Fruit fly (Drosophila melanogaster) whole organism, prepupa: ENCODE data around the gene CG33286.

Experiments used
- CG10669 ChIP-seq: fragments of 200-800 bp; sonication (Bioruptor generic); optimal IDR thresholded peaks from 3 replicates; lab custom pipeline; 2018; ENCODE audit warnings: missing biosample characterization, mild to moderate bottlenecking, missing genetic modification characterization, moderate library complexity
- CG11294 ChIP-seq: fragments of 200-800 bp; sonication (Bioruptor generic); IDR thresholded peaks from 2 replicates; pipeline ENCODE4 v1.3.6; 2022; ENCODE audit warnings: missing biosample characterization, missing genetic modification characterization
- CG11902 ChIP-seq: fragments of 200-800 bp; sonication (Bioruptor generic); optimal IDR thresholded peaks from 3 replicates; lab custom pipeline; 2016; ENCODE audit warnings: missing biosample characterization, missing genetic modification characterization
- CG1621 ChIP-seq: fragments of 200-800 bp; sonication (Bioruptor generic); optimal IDR thresholded peaks from 3 replicates; lab custom pipeline; 2018; ENCODE audit warnings: missing biosample characterization, mild to moderate bottlenecking, missing genetic modification characterization
- CG16779 ChIP-seq: fragments of 200-800 bp; sonication (Bioruptor generic); optimal IDR thresholded peaks from 3 replicates; lab custom pipeline; 2017; ENCODE audit warnings: missing biosample characterization, mild to moderate bottlenecking, missing genetic modification characterization
- CG3032 ChIP-seq: fragments of 200-800 bp; optimal IDR thresholded peaks from 2 replicates; lab custom pipeline; 2019; ENCODE audit warnings: missing biosample characterization, mild to moderate bottlenecking, missing genetic modification characterization, moderate library complexity
- CG31627 ChIP-seq: fragments of 200-800 bp; sonication (Bioruptor generic); optimal IDR thresholded peaks from 3 replicates; lab custom pipeline; 2016; ENCODE audit warnings: missing biosample characterization, missing genetic modification characterization
- CG32006 ChIP-seq: fragments of 200-800 bp; sonication (Bioruptor generic); optimal IDR thresholded peaks from 3 replicates; lab custom pipeline; 2017; ENCODE audit warnings: missing biosample characterization, mild to moderate bottlenecking, missing genetic modification characterization
- CG34406 ChIP-seq: fragments of 200-800 bp; sonication (Bioruptor generic); optimal IDR thresholded peaks from 3 replicates; lab custom pipeline; 2016; ENCODE audit warnings: missing biosample characterization, missing genetic modification characterization
- CG3919 ChIP-seq: fragments of 200-800 bp; sonication (Bioruptor generic); optimal IDR thresholded peaks from 3 replicates; lab custom pipeline; 2016; ENCODE audit warnings: missing biosample characterization, missing genetic modification characterization
- CG6163 ChIP-seq: fragments of 200-800 bp; sonication (Bioruptor generic); IDR thresholded peaks from 3 replicates; pipeline ENCODE4 v1.3.6; 2022; ENCODE audit warnings: missing biosample characterization, missing genetic modification characterization
- CG6792 ChIP-seq: fragments of 200-800 bp; sonication (Bioruptor generic); optimal IDR thresholded peaks from 3 replicates; lab custom pipeline; 2016; ENCODE audit warnings: missing biosample characterization, missing genetic modification characterization
- CG6854 ChIP-seq: fragments of 200-800 bp; sonication (Bioruptor generic); optimal IDR thresholded peaks from 2 replicates; lab custom pipeline; 2017; ENCODE audit warnings: missing biosample characterization, mild to moderate bottlenecking, missing genetic modification characterization
- CG8119 ChIP-seq: fragments of 200-800 bp; sonication (Bioruptor generic); IDR thresholded peaks from 3 replicates; pipeline ENCODE4 v1.3.6; 2022; ENCODE audit warnings: missing biosample characterization, missing genetic modification characterization
- CG8319 ChIP-seq: fragments of 200-800 bp; sonication (Bioruptor generic); optimal IDR thresholded peaks from 3 replicates; lab custom pipeline; 2016; ENCODE audit warnings: missing biosample characterization, missing genetic modification characterization
- CG8632 ChIP-seq: fragments of 200-800 bp; sonication (Bioruptor generic); optimal IDR thresholded peaks from 3 replicates; lab custom pipeline; 2016; ENCODE audit warnings: missing biosample characterization, missing genetic modification characterization
- CG9139 ChIP-seq: fragments of 200-800 bp; sonication (Bioruptor generic); optimal IDR thresholded peaks from 3 replicates; lab custom pipeline; 2017; ENCODE audit warnings: missing biosample characterization, mild to moderate bottlenecking, missing genetic modification characterization
- Eip75B ChIP-seq: fragments of 200-800 bp; sonication (Bioruptor generic); optimal IDR thresholded peaks from 3 replicates; lab custom pipeline; 2016; ENCODE audit warnings: missing biosample characterization, missing genetic modification characterization
- Eip78C ChIP-seq: fragments of 200-800 bp; sonication (Bioruptor generic); peaks from one replicate; lab custom pipeline; 2016; ENCODE audit warnings: missing biosample characterization, missing genetic modification characterization
- Ets96B ChIP-seq: fragments of 200-800 bp; optimal IDR thresholded peaks from 2 replicates; lab custom pipeline; 2019; ENCODE audit warnings: missing biosample characterization, mild to moderate bottlenecking, missing genetic modification characterization, moderate library complexity
- Gug ChIP-seq: fragments of 200-800 bp; sonication (Bioruptor generic); IDR thresholded peaks from 2 replicates; pipeline ENCODE4 v1.3.6; 2022; ENCODE audit warnings: missing biosample characterization, missing genetic modification characterization
- Hr38 ChIP-seq: sonication (Bioruptor generic); optimal IDR thresholded peaks from 2 replicates; lab custom pipeline; 2016; ENCODE audit warnings: missing biosample characterization, missing genetic modification characterization
- Hr4 ChIP-seq: fragments of 200-800 bp; sonication (Bioruptor generic); optimal IDR thresholded peaks from 3 replicates; lab custom pipeline; 2016; ENCODE audit warnings: missing biosample characterization, missing genetic modification characterization
- Lpt ChIP-seq: fragments of 200-800 bp; sonication (Bioruptor generic); optimal IDR thresholded peaks from 3 replicates; lab custom pipeline; 2016; ENCODE audit warnings: missing biosample characterization, missing genetic modification characterization
- Met ChIP-seq: fragments of 200-800 bp; sonication (Bioruptor generic); optimal IDR thresholded peaks from 3 replicates; lab custom pipeline; 2016; ENCODE audit warnings: missing biosample characterization, missing genetic modification characterization
- OdsH ChIP-seq: fragments of 200-800 bp; sonication (Bioruptor generic); optimal IDR thresholded peaks from 3 replicates; lab custom pipeline; 2016; ENCODE audit warnings: missing biosample characterization, missing genetic modification characterization
- Smox ChIP-seq: fragments of 200-800 bp; sonication (Bioruptor generic); optimal IDR thresholded peaks from 3 replicates; lab custom pipeline; 2016; ENCODE audit warnings: missing biosample characterization, missing genetic modification characterization
- Sox102F ChIP-seq: fragments of 200-800 bp; sonication (Bioruptor generic); optimal IDR thresholded peaks from 2 replicates; lab custom pipeline; 2016; ENCODE audit warnings: missing biosample characterization, mild to moderate bottlenecking, missing genetic modification characterization
- Sox14 ChIP-seq: fragments of 200-800 bp; sonication (Bioruptor generic); optimal IDR thresholded peaks from 3 replicates; lab custom pipeline; 2016; ENCODE audit warnings: missing biosample characterization, missing genetic modification characterization
- Sox15 ChIP-seq: fragments of 200-800 bp; sonication (Bioruptor generic); optimal IDR thresholded peaks from 3 replicates; lab custom pipeline; 2016; ENCODE audit warnings: missing biosample characterization, missing genetic modification characterization
- acj6 ChIP-seq: fragments of 200-800 bp; sonication (Bioruptor generic); optimal IDR thresholded peaks from 3 replicates; lab custom pipeline; 2016; ENCODE audit warnings: missing biosample characterization, missing genetic modification characterization
- cyc ChIP-seq: fragments of 200-800 bp; sonication (Bioruptor generic); optimal IDR thresholded peaks from 3 replicates; lab custom pipeline; 2016; ENCODE audit warnings: missing biosample characterization, missing genetic modification characterization
- dac ChIP-seq: fragments of 200-800 bp; sonication (Bioruptor generic); optimal IDR thresholded peaks from 2 replicates; lab custom pipeline; 2017; ENCODE audit warnings: missing biosample characterization, mild to moderate bottlenecking, missing genetic modification characterization
- dsx ChIP-seq: fragments of 200-800 bp; optimal IDR thresholded peaks from 3 replicates; lab custom pipeline; 2019; ENCODE audit warnings: missing biosample characterization, mild to moderate bottlenecking, missing genetic modification characterization, moderate library complexity; ENCODE audit not compliant: poor library complexity, severe bottlenecking
- eg ChIP-seq: fragments of 200-800 bp; sonication (Bioruptor generic); IDR thresholded peaks from 3 replicates; pipeline ENCODE4 v1.3.6; 2022; ENCODE audit warnings: missing biosample characterization, missing genetic modification characterization
- esn ChIP-seq: fragments of 200-800 bp; sonication (Bioruptor generic); optimal IDR thresholded peaks from 2 replicates; lab custom pipeline; 2016; ENCODE audit warnings: missing biosample characterization, mild to moderate bottlenecking, missing genetic modification characterization, moderate library complexity
- fd59A ChIP-seq: fragments of 200-800 bp; sonication (Bioruptor generic); optimal IDR thresholded peaks from 2 replicates; lab custom pipeline; 2017; ENCODE audit warnings: missing biosample characterization, mild to moderate bottlenecking, missing genetic modification characterization, missing genetic modification reagents
- fkh ChIP-seq: fragments of 200-800 bp; sonication (Bioruptor generic); optimal IDR thresholded peaks from 3 replicates; lab custom pipeline; 2017; ENCODE audit warnings: missing biosample characterization, mild to moderate bottlenecking, missing genetic modification characterization, moderate library complexity
- net ChIP-seq: fragments of 200-800 bp; sonication (Bioruptor generic); optimal IDR thresholded peaks from 3 replicates; lab custom pipeline; 2016; ENCODE audit warnings: missing biosample characterization, missing genetic modification characterization
- pdm3 ChIP-seq: fragments of 200-800 bp; sonication (Bioruptor generic); optimal IDR thresholded peaks from 3 replicates; lab custom pipeline; 2016; ENCODE audit warnings: missing biosample characterization, missing genetic modification characterization
- salr ChIP-seq, 2 experiments: fragments of 200-800 bp; sonication (Bioruptor generic); optimal IDR thresholded peaks; 3 replicates each; lab custom pipeline; 2016 to 2018; ENCODE audit warnings: missing biosample characterization in 2 of 2, missing genetic modification characterization in 2 of 2, mild to moderate bottlenecking in 1 of 2
- spab ChIP-seq: fragments of 200-800 bp; sonication (Bioruptor generic); optimal IDR thresholded peaks from 2 replicates; lab custom pipeline; 2017; ENCODE audit warnings: missing biosample characterization, mild to moderate bottlenecking, missing genetic modification characterization, missing genetic modification reagents
- svp ChIP-seq: fragments of 200-800 bp; sonication (Bioruptor generic); peaks from one replicate; lab custom pipeline; 2016; ENCODE audit warnings: missing biosample characterization, missing genetic modification characterization
- vri ChIP-seq: fragments of 200-800 bp; sonication (Bioruptor generic); optimal IDR thresholded peaks from 3 replicates; lab custom pipeline; 2016; ENCODE audit warnings: missing biosample characterization, mild to moderate bottlenecking, missing genetic modification characterization

Gene CG33286

dm6 chr3L:20974600-20974999 is at the start of gene CG33286:
Gene CG33286 (minus strand): TSS chr3L:20974700.
- TF ChIP-seq fkh: no peak
- no peak for TF ChIP-seq Hr4
- no peak for TF ChIP-seq Sox102F (GFP tag; lab: Kevin White, UChicago)
- no peak for TF ChIP-seq dac
- no peak for TF ChIP-seq OdsH
- TF ChIP-seq CG11294: no peak
- TF ChIP-seq Smox (GFP tag; lab: Kevin White, UChicago): no peak
- no peak for TF ChIP-seq Ets96B (tag; lab: Kevin White, UChicago)
- TF ChIP-seq pdm3 (GFP tag; lab: Kevin White, UChicago): no peak
- no peak for TF ChIP-seq CG1621 (tag; lab: Kevin White, UChicago)
- TF ChIP-seq, all 60 proteins: peak for 0

- TF ChIP-seq Eip78C (GFP tag; lab: Kevin White, UChicago): peak; percentile 64
- no peak for TF ChIP-seq Sox15 (GFP tag; lab: Kevin White, UChicago)
Observed at dm6 chr3L:21023795-21024194, 49.3 kb upstream of the CG33286 start.

dm6 chr3L:21023364-21023763 is 48.9 kb upstream of the CG33286 start:
- TF ChIP-seq vri (GFP tag; lab: Kevin White, UChicago) (peak; percentile 29), dsx (GFP tag; lab: Kevin White, UChicago) (peak; percentile 60), CG8119 (peak; percentile 36; the same call in 1 of the 3 replicates), spab (GFP tag; lab: Kevin White, UChicago) (no peak), CG6854 (peak; percentile 42), fkh (peak; percentile 37), cyc (no peak), Sox14 (peak; percentile 50), Eip75B (GFP tag; lab: Kevin White, UChicago) (peak; percentile 21), Ets96B (tag; lab: Kevin White, UChicago) (no peak), Hr4 (no peak), CG1621 (tag; lab: Kevin White, UChicago) (no peak), Met (no peak), CG3919 (GFP tag; lab: Kevin White, UChicago) (peak; percentile 5), svp (GFP tag; lab: Kevin White, UChicago) (peak; percentile 30), CG16779 (tag; lab: Kevin White, UChicago) (no peak), eg (peak; percentile 14; the same call in 1 of the 3 replicates), Sox102F (GFP tag; lab: Kevin White, UChicago) (no peak), CG6163 (peak; percentile 73), Sox15 (GFP tag; lab: Kevin White, UChicago) (no peak)

- TF ChIP-seq CG8119 (no peak), fd59A (GFP tag; lab: Kevin White, UChicago) (no peak), Smox (GFP tag; lab: Kevin White, UChicago) (no peak), Hr38 (no peak), CG3919 (GFP tag; lab: Kevin White, UChicago) (no peak), CG11294 (no peak), salr (GFP tag; optimal IDR thresholded peaks at IDR 0.05; lab: Kevin White, UChicago) (no peak), net (no peak), eg (peak; percentile 70; the same call in 2 of the 3 replicates), Lpt (GFP tag; lab: Kevin White, UChicago) (peak; percentile 48), vri (GFP tag; lab: Kevin White, UChicago) (no peak), dsx (GFP tag; lab: Kevin White, UChicago) (no peak), CG8319 (GFP tag; lab: Kevin White, UChicago) (no peak), CG8632 (GFP tag; lab: Kevin White, UChicago) (no peak), spab (GFP tag; lab: Kevin White, UChicago) (peak; percentile 31), cyc (no peak), CG3032 (tag; lab: Kevin White, UChicago) (peak; percentile 38), CG11902 (GFP tag; lab: Kevin White, UChicago) (no peak), fkh (no peak), dac (peak; percentile 5), CG10669 (GFP tag; lab: Kevin White, UChicago) (no peak), CG16779 (tag; lab: Kevin White, UChicago) (peak; percentile 9), Sox14 (no peak), CG32006 (GFP tag; lab: Kevin White, UChicago) (no peak), svp (GFP tag; lab: Kevin White, UChicago) (peak; percentile 63), Gug (no peak), Eip75B (GFP tag; lab: Kevin White, UChicago) (peak; percentile 25), Ets96B (tag; lab: Kevin White, UChicago) (peak; percentile 57), pdm3 (GFP tag; lab: Kevin White, UChicago) (no peak), esn (GFP tag; lab: Kevin White, UChicago) (no peak), CG9139 (GFP tag; lab: Kevin White, UChicago) (no peak), acj6 (no peak), CG6792 (no peak), CG31627 (GFP tag; lab: Kevin White, UChicago) (no peak), Eip78C (GFP tag; lab: Kevin White, UChicago) (peak; percentile 48), CG34406 (GFP tag; lab: Kevin White, UChicago) (no peak)
Observed at dm6 chr3L:21014516-21014945, 40.0 kb upstream of the CG33286 start.
